Worm (Caenorhabditis elegans) whole organism, mixed stage, embryonic: ENCODE data around the gene F35A5.5.

Experiments
- M03D4.4 ChIP-seq: sonication (generic microtip); optimal IDR thresholded peaks from 2 replicates; lab custom pipeline; 2017; ENCODE audit warnings: mild to moderate bottlenecking, missing genetic modification characterization, missing compliant biosample characterization
- bed-3 ChIP-seq: fragments of 200-800 bp; sonication (Bioruptor generic); optimal IDR thresholded peaks from 3 replicates; lab custom pipeline; 2018; ENCODE audit warnings: mild to moderate bottlenecking, missing genetic modification characterization, moderate library complexity, missing compliant biosample characterization
- blmp-1 ChIP-seq: fragments of 150-350 bp; optimal IDR thresholded peaks from 2 replicates; lab custom pipeline; 2014; ENCODE audit warnings: missing biosample characterization, missing genetic modification characterization
- ceh-39 ChIP-seq: fragments of 150-350 bp; optimal IDR thresholded peaks from 2 replicates; lab custom pipeline; 2014; ENCODE audit warnings: missing biosample characterization, missing genetic modification characterization
- ceh-43 ChIP-seq: fragments of 200-800 bp; sonication (Bioruptor generic); optimal IDR thresholded peaks from 2 replicates; lab custom pipeline; 2018; ENCODE audit warnings: mild to moderate bottlenecking, missing genetic modification characterization, moderate library complexity, missing compliant biosample characterization
- ceh-83 ChIP-seq: fragments of 200-800 bp; sonication (Bioruptor generic); optimal IDR thresholded peaks from 2 replicates; lab custom pipeline; 2018; ENCODE audit warnings: mild to moderate bottlenecking, missing genetic modification characterization, missing compliant biosample characterization
- ces-1 ChIP-seq: fragments of 150-350 bp; optimal IDR thresholded peaks from 2 replicates; lab custom pipeline; 2014; ENCODE audit warnings: missing biosample characterization, missing genetic modification reagents, missing genetic modification characterization
- cnd-1 ChIP-seq: fragments of 200-800 bp; sonication (Bioruptor generic); optimal IDR thresholded peaks from 2 replicates; lab custom pipeline; 2018; ENCODE audit warnings: mild to moderate bottlenecking, missing genetic modification characterization, missing compliant biosample characterization
- drap-1 ChIP-seq: fragments of 200-800 bp; sonication (Bioruptor generic); optimal IDR thresholded peaks from 3 replicates; lab custom pipeline; 2018; ENCODE audit warnings: mild to moderate bottlenecking, missing genetic modification characterization, missing compliant biosample characterization
- elt-1 ChIP-seq: sonication (generic microtip); optimal IDR thresholded peaks from 2 replicates; lab custom pipeline; 2017; ENCODE audit warnings: missing genetic modification characterization, mild to moderate bottlenecking, missing compliant biosample characterization, antibody characterized with exemption, moderate library complexity, borderline replicate concordance; ENCODE audit not compliant: insufficient read depth
- elt-3 ChIP-seq: fragments of 150-350 bp; optimal IDR thresholded peaks from 2 replicates; lab custom pipeline; 2014; ENCODE audit warnings: missing biosample characterization, missing genetic modification characterization
- flh-1 ChIP-seq: fragments of 200-800 bp; sonication (Bioruptor generic); optimal IDR thresholded peaks from 2 replicates; lab custom pipeline; 2018; ENCODE audit warnings: mild to moderate bottlenecking, missing genetic modification characterization, moderate library complexity, missing compliant biosample characterization
- ham-2 ChIP-seq: fragments of 200-800 bp; sonication (Bioruptor generic); optimal IDR thresholded peaks from 2 replicates; lab custom pipeline; 2018; ENCODE audit warnings: mild to moderate bottlenecking, missing genetic modification characterization, missing compliant biosample characterization
- hlh-1 ChIP-seq: fragments of 150-350 bp; optimal IDR thresholded peaks from 2 replicates; lab custom pipeline; 2014; ENCODE audit warnings: missing biosample characterization, missing genetic modification reagents, missing genetic modification characterization
- lin-13 ChIP-seq: fragments of 150-350 bp; optimal IDR thresholded peaks from 2 replicates; lab custom pipeline; 2014; ENCODE audit warnings: missing biosample characterization, missing genetic modification characterization
- lin-32 ChIP-seq: fragments of 200-800 bp; sonication (Bioruptor generic); optimal IDR thresholded peaks from 2 replicates; lab custom pipeline; 2018; ENCODE audit warnings: mild to moderate bottlenecking, missing genetic modification characterization, missing compliant biosample characterization
- lsy-2 ChIP-seq: fragments of 150-350 bp; optimal IDR thresholded peaks from 2 replicates; lab custom pipeline; 2014; ENCODE audit warnings: missing biosample characterization, missing genetic modification characterization
- mab-5 ChIP-seq: fragments of 150-350 bp; optimal IDR thresholded peaks from 2 replicates; lab custom pipeline; 2014; ENCODE audit warnings: missing biosample characterization, missing genetic modification characterization
- mep-1 ChIP-seq: fragments of 150-350 bp; optimal IDR thresholded peaks from 2 replicates; lab custom pipeline; 2017; ENCODE audit warnings: missing biosample characterization, missing genetic modification reagents, missing genetic modification characterization, inconsistent platforms
- mls-2 ChIP-seq: sonication (generic microtip); optimal IDR thresholded peaks from 2 replicates; lab custom pipeline; 2016; ENCODE audit warnings: mild to moderate bottlenecking, missing genetic modification characterization, moderate library complexity, missing compliant biosample characterization
- nhr-12 ChIP-seq: fragments of 150-350 bp; optimal IDR thresholded peaks from 2 replicates; lab custom pipeline; 2014; ENCODE audit warnings: missing biosample characterization, missing genetic modification characterization
- nhr-2 ChIP-seq: fragments of 150-350 bp; optimal IDR thresholded peaks from 2 replicates; lab custom pipeline; 2014; ENCODE audit warnings: missing biosample characterization, missing genetic modification characterization
- nhr-237 ChIP-seq: fragments of 150-350 bp; optimal IDR thresholded peaks from 2 replicates; lab custom pipeline; 2014; ENCODE audit warnings: missing biosample characterization, missing genetic modification characterization
- nhr-28 ChIP-seq: fragments of 150-350 bp; optimal IDR thresholded peaks from 2 replicates; lab custom pipeline; 2014; ENCODE audit warnings: missing biosample characterization, missing genetic modification characterization
- nhr-76 ChIP-seq: sonication (generic microtip); optimal IDR thresholded peaks from 2 replicates; lab custom pipeline; 2017; ENCODE audit warnings: missing biosample characterization, missing genetic modification characterization
- pha-4 ChIP-seq: fragments of 150-350 bp; optimal IDR thresholded peaks from 2 replicates; lab custom pipeline; 2018; ENCODE audit warnings: missing biosample characterization, missing genetic modification reagents, missing genetic modification characterization
- sem-2 ChIP-seq: fragments of 200-800 bp; sonication (Bioruptor generic); optimal IDR thresholded peaks from 2 replicates; lab custom pipeline; 2018; ENCODE audit warnings: mild to moderate bottlenecking, missing genetic modification characterization, missing compliant biosample characterization
- snpc-4 ChIP-seq: fragments of 150-350 bp; optimal IDR thresholded peaks from 2 replicates; lab custom pipeline; 2014; ENCODE audit warnings: missing biosample characterization, missing genetic modification characterization
- sptf-1 ChIP-seq: sonication (generic microtip); optimal IDR thresholded peaks from 2 replicates; lab custom pipeline; 2017; ENCODE audit warnings: mild to moderate bottlenecking, missing genetic modification characterization, moderate library complexity, missing compliant biosample characterization
- tbx-8 ChIP-seq: fragments of 200-800 bp; sonication (Bioruptor generic); optimal IDR thresholded peaks from 2 replicates; lab custom pipeline; 2018; ENCODE audit warnings: mild to moderate bottlenecking, missing genetic modification characterization, moderate library complexity, missing compliant biosample characterization
- unc-120 ChIP-seq: sonication (generic microtip); optimal IDR thresholded peaks from 2 replicates; lab custom pipeline; 2017; ENCODE audit warnings: missing genetic modification characterization, missing compliant biosample characterization; ENCODE audit not compliant: poor library complexity, severe bottlenecking
- unc-39 ChIP-seq: fragments of 150-350 bp; optimal IDR thresholded peaks from 2 replicates; lab custom pipeline; 2014; ENCODE audit warnings: missing biosample characterization, missing genetic modification characterization
- unc-62 ChIP-seq: fragments of 150-350 bp; optimal IDR thresholded peaks from 2 replicates; lab custom pipeline; 2014; ENCODE audit warnings: missing biosample characterization, missing genetic modification reagents, missing genetic modification characterization
- zip-8 ChIP-seq: fragments of 150-350 bp; optimal IDR thresholded peaks from 2 replicates; lab custom pipeline; 2014; ENCODE audit warnings: missing biosample characterization, missing genetic modification characterization
- ztf-11 ChIP-seq: fragments of 150-350 bp; optimal IDR thresholded peaks from 2 replicates; lab custom pipeline; 2014; ENCODE audit warnings: missing biosample characterization, missing genetic modification characterization

Gene F35A5.5

DNA sequence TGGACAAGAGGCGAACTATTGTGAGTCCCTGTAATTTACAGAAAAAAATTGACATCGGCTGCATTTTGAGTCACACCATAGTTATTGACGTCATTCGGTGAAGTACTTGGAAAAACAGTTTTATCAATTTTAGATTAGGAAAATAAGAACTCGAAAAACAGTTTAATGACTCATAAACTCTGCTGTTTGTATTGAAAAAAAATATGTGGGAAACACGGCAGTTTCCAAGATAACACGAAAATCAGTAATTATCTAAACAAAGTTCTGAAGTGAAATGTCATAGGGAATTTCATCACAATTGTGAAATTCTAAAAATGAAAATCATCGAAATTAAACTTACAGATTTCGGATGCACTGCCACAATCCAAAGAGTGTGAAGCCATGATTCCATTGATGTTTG, 19.3 kb upstream of the F35A5.5 start:
- no peak for TF ChIP-seq unc-62 (GFP tag; lab: Kevin White, UChicago)
- no peak for TF ChIP-seq sptf-1 (tag; lab: Kevin White, UChicago)
- no peak for TF ChIP-seq sem-2 (GFP tag; lab: Kevin White, UChicago)
- TF ChIP-seq nhr-237, result no peak
- no peak for TF ChIP-seq blmp-1 (tag; lab: Kevin White, UChicago)
- no peak for TF ChIP-seq ztf-11 (tag; lab: Kevin White, UChicago)
- TF ChIP-seq unc-39 (tag; lab: Kevin White, UChicago), result no peak
- TF ChIP-seq mab-5 (tag; lab: Kevin White, UChicago), result no peak
- TF ChIP-seq mep-1 (tag; lab: Kevin White, UChicago), result no peak
- no peak for TF ChIP-seq zip-8 (tag; lab: Kevin White, UChicago)

DNA sequence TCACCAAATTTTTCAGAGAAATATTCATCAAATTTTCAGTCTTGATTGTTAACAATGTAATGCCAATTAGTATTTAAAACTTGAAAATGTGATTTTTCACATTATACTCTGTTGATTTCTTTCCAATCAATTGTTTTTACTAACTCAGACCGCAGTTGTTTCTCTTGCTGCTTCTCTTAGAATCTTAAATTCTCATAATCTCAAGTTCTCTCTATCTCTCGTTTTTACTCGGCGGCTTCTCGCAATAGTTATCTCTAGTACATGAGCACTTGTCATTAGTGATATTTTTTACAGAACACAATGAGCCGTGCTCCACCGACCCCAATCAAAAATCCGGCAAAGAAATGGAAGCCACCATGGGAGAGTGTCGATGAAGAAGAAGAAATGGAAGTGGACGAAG, 11.6 kb upstream of the F35A5.5 start, which contains the start of gene F35A5.1:
Gene F35A5.1, plus strand, starts transcription at position 301 of the 400 bp plus-strand sequence.
- TF ChIP-seq ceh-39, result no peak
- no peak for TF ChIP-seq flh-1 (GFP tag; lab: Kevin White, UChicago)

DNA sequence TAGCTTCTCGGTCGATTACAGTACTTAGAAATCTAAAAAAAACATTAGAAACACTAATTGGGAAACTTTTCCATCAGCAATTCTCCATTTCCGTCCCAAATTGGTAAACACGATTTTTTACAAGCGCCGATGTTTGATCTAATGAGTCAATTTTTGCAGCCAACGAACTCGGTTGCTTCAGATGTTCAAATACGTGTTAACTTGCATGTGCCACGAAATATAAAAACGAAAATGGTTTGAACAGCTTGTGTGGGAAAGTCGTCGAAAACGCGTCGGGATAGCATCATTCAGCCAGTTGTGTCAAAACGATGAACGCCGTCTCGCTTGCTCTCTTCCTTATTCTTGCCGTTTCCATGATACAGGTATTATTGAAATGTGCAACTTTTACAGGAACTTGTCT, 9.3 kb upstream of the F35A5.5 start, which contains the start of gene F35A5.2:
Gene F35A5.2, plus strand, starts transcription at position 301 of the 400 bp plus-strand sequence.
- no peak for TF ChIP-seq pha-4 (tag; lab: Kevin White, UChicago)

DNA sequence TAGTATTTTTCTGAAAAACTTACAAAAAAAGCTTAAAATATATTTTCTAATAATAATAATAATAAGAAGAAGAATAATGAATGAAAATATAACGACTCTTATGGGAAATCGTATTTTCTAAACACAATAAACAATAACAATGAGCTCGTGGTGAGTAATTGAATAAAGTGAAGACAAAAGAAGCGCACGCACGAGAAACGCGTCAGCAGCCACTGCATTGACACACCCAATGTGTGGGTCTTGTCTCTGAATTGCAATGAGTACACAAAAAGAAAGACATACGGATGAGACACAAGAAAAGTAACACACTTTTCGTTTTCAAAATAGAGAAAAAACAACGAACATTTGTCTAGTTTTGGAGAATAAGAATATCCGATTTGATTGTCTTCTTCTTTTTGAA, 7.8 kb upstream of the F35A5.5 start, which contains the start of gene F35A5.8:
Gene F35A5.8, minus strand, starts transcription at position 151 of the 400 bp plus-strand sequence.
- no peak for TF ChIP-seq mab-5 (tag; lab: Kevin White, UChicago)
- TF ChIP-seq tbx-8, result no peak
- peak; percentile 4 for TF ChIP-seq unc-62 (GFP tag; lab: Kevin White, UChicago)
- peak; percentile 94 for TF ChIP-seq lin-13 (tag; lab: Kevin White, UChicago)
- TF ChIP-seq drap-1 (GFP tag; lab: Kevin White, UChicago), result no peak
- peak; percentile 82 for TF ChIP-seq pha-4 (tag; lab: Kevin White, UChicago)
- no peak for TF ChIP-seq nhr-12 (tag; lab: Kevin White, UChicago)
- TF ChIP-seq snpc-4 (tag; lab: Kevin White, UChicago), result no peak
- TF ChIP-seq flh-1 (GFP tag; lab: Kevin White, UChicago), result no peak
- TF ChIP-seq mls-2, result no peak
- peak; percentile 26 for TF ChIP-seq unc-120 (tag; lab: Kevin White, UChicago)
- TF ChIP-seq nhr-76 (tag; lab: Kevin White, UChicago), result no peak
- peak; percentile 53 for TF ChIP-seq mep-1 (tag; lab: Kevin White, UChicago)
- TF ChIP-seq nhr-237, result peak; percentile 46
- TF ChIP-seq ceh-39, result no peak
- TF ChIP-seq elt-3 (tag; lab: Kevin White, UChicago), result no peak
- TF ChIP-seq sem-2 (GFP tag; lab: Kevin White, UChicago), result no peak
- no peak for TF ChIP-seq hlh-1 (tag; lab: Kevin White, UChicago)
- no peak for TF ChIP-seq ceh-83 (GFP tag; lab: Kevin White, UChicago)
- TF ChIP-seq nhr-2 (tag; lab: Kevin White, UChicago), result no peak
- TF ChIP-seq blmp-1 (tag; lab: Kevin White, UChicago), result peak; percentile 5
- TF ChIP-seq ztf-11 (tag; lab: Kevin White, UChicago), result no peak
- TF ChIP-seq cnd-1 (tag; lab: Kevin White, UChicago), result no peak
- no peak for TF ChIP-seq M03D4.4 (tag; lab: Kevin White, UChicago)
- TF ChIP-seq ces-1, result peak; percentile 98
- no peak for TF ChIP-seq elt-1 (tag; lab: Kevin White, UChicago)
- no peak for TF ChIP-seq zip-8 (tag; lab: Kevin White, UChicago)
- peak; percentile 13 for TF ChIP-seq sptf-1 (tag; lab: Kevin White, UChicago)
- no peak for TF ChIP-seq bed-3 (GFP tag; lab: Kevin White, UChicago)
- TF ChIP-seq nhr-28, result no peak
- TF ChIP-seq unc-39 (tag; lab: Kevin White, UChicago), result no peak
- peak; percentile 38 for TF ChIP-seq lsy-2 (tag; lab: Kevin White, UChicago)
- peak; percentile 9 for TF ChIP-seq ceh-43
- no peak for TF ChIP-seq ham-2 (GFP tag; lab: Kevin White, UChicago)
- no peak for TF ChIP-seq lin-32
